Worm (Caenorhabditis elegans) whole organism, L4 larva: ENCODE results near the gene T13G4.7.

Source experiments
- F10B5.3 ChIP-seq: sonication (generic microtip); optimal IDR thresholded peaks from 2 replicates; lab custom pipeline; 2016; ENCODE audit warnings: mild to moderate bottlenecking, missing genetic modification characterization, missing compliant biosample characterization
- F49E8.2 ChIP-seq: sonication (generic microtip); optimal IDR thresholded peaks from 2 replicates; lab custom pipeline; 2016; ENCODE audit warnings: missing compliant biosample characterization, mild to moderate bottlenecking, missing genetic modification characterization, borderline replicate concordance
- T26A8.4 ChIP-seq: fragments of 200-800 bp; sonication (Bioruptor generic); IDR thresholded peaks from 2 replicates; pipeline ENCODE4 v1.3.6; 2022; ENCODE audit warnings: missing genetic modification characterization, missing compliant biosample characterization
- Y48G9A.11 ChIP-seq: fragments of 200-800 bp; sonication (Bioruptor generic); IDR thresholded peaks from 2 replicates; pipeline ENCODE4 v1.3.6; 2022; ENCODE audit warnings: missing genetic modification reagents, missing genetic modification characterization, missing compliant biosample characterization
- Y75B8A.6 ChIP-seq: fragments of 200-800 bp; sonication (Bioruptor generic); IDR thresholded peaks from 2 replicates; pipeline ENCODE4 v1.3.6; 2022; ENCODE audit warnings: missing genetic modification reagents, missing genetic modification characterization, missing compliant biosample characterization
- attf-4 ChIP-seq: sonication (generic microtip); optimal IDR thresholded peaks from 3 replicates; lab custom pipeline; 2017; ENCODE audit warnings: missing biosample characterization, missing genetic modification characterization
- ceh-28 ChIP-seq: fragments of 150-350 bp; optimal IDR thresholded peaks from 2 replicates; lab custom pipeline; 2014; ENCODE audit warnings: missing biosample characterization, missing genetic modification reagents, missing genetic modification characterization
- ceh-32 ChIP-seq: sonication (generic microtip); optimal IDR thresholded peaks from 2 replicates; lab custom pipeline; 2016; ENCODE audit warnings: mild to moderate bottlenecking, missing genetic modification characterization, missing compliant biosample characterization; ENCODE audit not compliant: poor library complexity
- ceh-44 ChIP-seq: fragments of 200-800 bp; sonication (Bioruptor generic); IDR thresholded peaks from 2 replicates; pipeline ENCODE4 v1.3.6; 2022; ENCODE audit warnings: missing genetic modification reagents, missing genetic modification characterization, missing compliant biosample characterization
- ctbp-1 ChIP-seq: fragments of 200-800 bp; sonication (Bioruptor generic); IDR thresholded peaks from 2 replicates; pipeline ENCODE4 v1.3.6; 2022; ENCODE audit warnings: missing genetic modification reagents, missing genetic modification characterization, missing compliant biosample characterization
- daf-16 ChIP-seq, 3 experiments: sonication (generic microtip); optimal IDR thresholded peaks; 2 replicates each; lab custom pipeline; 2016 to 2017; ENCODE audit warnings: missing genetic modification characterization in 3 of 3, missing genetic modification reagents in 3 of 3, mild to moderate bottlenecking in 2 of 3, missing compliant biosample characterization in 2 of 3, missing biosample characterization in 1 of 3, moderate library complexity in 1 of 3
- dmd-6 ChIP-seq: fragments of 200-800 bp; sonication (Bioruptor generic); IDR thresholded peaks from 2 replicates; pipeline ENCODE4 v1.3.6; 2022; ENCODE audit warnings: missing genetic modification reagents, missing genetic modification characterization, missing compliant biosample characterization
- egl-43 ChIP-seq: fragments of 200-800 bp; sonication (Bioruptor generic); IDR thresholded peaks from 2 replicates; pipeline ENCODE4 v1.3.6; 2022; ENCODE audit warnings: missing genetic modification reagents, missing genetic modification characterization, missing compliant biosample characterization
- gei-8 ChIP-seq: fragments of 200-800 bp; sonication (Bioruptor generic); optimal IDR thresholded peaks from 2 replicates; lab custom pipeline; 2018; ENCODE audit warnings: mild to moderate bottlenecking, missing genetic modification characterization, missing compliant biosample characterization
- lin-1 ChIP-seq: fragments of 200-800 bp; sonication (Bioruptor generic); IDR thresholded peaks from 2 replicates; pipeline ENCODE4 v1.3.6; 2022; ENCODE audit warnings: missing genetic modification reagents, missing genetic modification characterization, missing compliant biosample characterization
- lin-29 ChIP-seq: fragments of 200-800 bp; sonication (Bioruptor generic); IDR thresholded peaks from 2 replicates; pipeline ENCODE4 v1.3.6; 2022; ENCODE audit warnings: missing genetic modification reagents, missing genetic modification characterization, missing compliant biosample characterization
- lir-3 ChIP-seq: sonication (generic microtip); optimal IDR thresholded peaks from 2 replicates; lab custom pipeline; 2016; ENCODE audit warnings: mild to moderate bottlenecking, missing genetic modification characterization, missing compliant biosample characterization
- lsy-2 ChIP-seq, 2 experiments: fragments of 150-350 bp in 1 of 2; sonication (generic microtip) in 1 of 2; optimal IDR thresholded peaks; 2 replicates each; lab custom pipeline; 2014 to 2017; ENCODE audit warnings: missing biosample characterization in 2 of 2, missing genetic modification characterization in 2 of 2
- nhr-111 ChIP-seq: fragments of 200-800 bp; sonication (Bioruptor generic); optimal IDR thresholded peaks from 2 replicates; lab custom pipeline; 2018; ENCODE audit warnings: mild to moderate bottlenecking, missing genetic modification characterization, missing compliant biosample characterization
- nhr-25 ChIP-seq: sonication (generic microtip); optimal IDR thresholded peaks from 2 replicates; lab custom pipeline; 2017; ENCODE audit warnings: missing genetic modification characterization, mild to moderate bottlenecking, missing compliant biosample characterization, antibody characterized with exemption, moderate library complexity, borderline replicate concordance; ENCODE audit not compliant: insufficient read depth
- nhr-28 ChIP-seq: fragments of 150-350 bp; optimal IDR thresholded peaks from 2 replicates; lab custom pipeline; 2014; ENCODE audit warnings: missing biosample characterization, missing genetic modification characterization
- nhr-41 ChIP-seq: fragments of 200-800 bp; sonication (Bioruptor generic); IDR thresholded peaks from 2 replicates; pipeline ENCODE4 v1.3.6; 2022; ENCODE audit warnings: missing genetic modification reagents, missing genetic modification characterization, missing compliant biosample characterization
- nhr-42 ChIP-seq: fragments of 200-800 bp; sonication (Bioruptor generic); IDR thresholded peaks from 2 replicates; pipeline ENCODE4 v1.3.6; 2022; ENCODE audit warnings: missing genetic modification characterization, missing compliant biosample characterization
- php-3 ChIP-seq: fragments of 200-800 bp; sonication (Bioruptor generic); IDR thresholded peaks from 2 replicates; pipeline ENCODE4 v1.3.6; 2022; ENCODE audit warnings: missing genetic modification reagents, missing genetic modification characterization, missing compliant biosample characterization
- set-16 ChIP-seq: fragments of 200-800 bp; sonication (Bioruptor generic); IDR thresholded peaks from 2 replicates; pipeline ENCODE4 v1.3.6; 2022; ENCODE audit warnings: missing genetic modification reagents, missing genetic modification characterization, missing compliant biosample characterization
- snpc-1.2 ChIP-seq: fragments of 200-800 bp; sonication (Bioruptor generic); IDR thresholded peaks from 2 replicates; pipeline ENCODE4 v1.3.6; 2022; ENCODE audit warnings: missing genetic modification reagents, missing genetic modification characterization, missing compliant biosample characterization
- tag-97 ChIP-seq: fragments of 200-800 bp; sonication (Bioruptor generic); IDR thresholded peaks from 2 replicates; pipeline ENCODE4 v1.3.6; 2022; ENCODE audit warnings: missing genetic modification characterization, missing compliant biosample characterization
- tra-1 ChIP-seq: fragments of 200-800 bp; sonication (Bioruptor generic); IDR thresholded peaks from 2 replicates; pipeline ENCODE4 v1.3.6; 2022; ENCODE audit warnings: missing genetic modification reagents, missing genetic modification characterization, missing compliant biosample characterization
- vab-7 ChIP-seq: fragments of 200-800 bp; sonication (Bioruptor generic); IDR thresholded peaks from 2 replicates; pipeline ENCODE4 v1.3.6; 2022; ENCODE audit warnings: missing genetic modification reagents, missing genetic modification characterization, missing compliant biosample characterization
- ztf-11 ChIP-seq: fragments of 150-350 bp; optimal IDR thresholded peaks from 2 replicates; lab custom pipeline; 2014; ENCODE audit warnings: missing biosample characterization, missing genetic modification characterization

Gene T13G4.7

ce11 chrX:1244235-1244634 lies 38.3 kb upstream of the T13G4.7 start (continued):
- TF ChIP-seq Y75B8A.6 (no peak), ceh-28 (tag; lab: Kevin White, UChicago) (no peak)

DNA sequence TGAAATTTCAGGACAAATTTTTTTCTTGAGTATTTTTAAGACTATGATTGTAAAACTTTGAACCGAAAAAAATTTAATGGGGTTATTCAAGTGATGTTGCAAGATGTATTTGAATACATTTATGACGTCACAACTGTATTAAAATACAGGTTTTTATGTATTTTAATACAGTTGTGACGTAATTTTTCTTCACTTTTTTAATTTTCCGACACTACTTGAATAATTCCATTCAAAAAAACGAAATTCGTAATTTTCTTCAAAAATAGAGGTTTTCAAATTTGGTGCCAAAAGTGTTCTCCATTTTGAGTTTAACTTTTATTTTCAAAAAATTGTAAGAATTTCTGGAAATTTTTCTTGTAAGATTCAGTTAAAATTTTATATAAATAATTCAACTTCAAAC lies 36.8 kb upstream of the T13G4.7 start:
- TF ChIP-seq lin-1 (no peak), gei-8 (GFP tag; lab: Kevin White, UChicago) (no peak), set-16 (GFP tag; lab: Robert Waterston, UW) (no peak), lin-29 (GFP tag; lab: Robert Waterston, UW) (no peak), F10B5.3 (tag; lab: Kevin White, UChicago) (no peak), php-3 (GFP tag; lab: Robert Waterston, UW) (no peak), dmd-6 (no peak), nhr-42 (no peak)

DNA sequence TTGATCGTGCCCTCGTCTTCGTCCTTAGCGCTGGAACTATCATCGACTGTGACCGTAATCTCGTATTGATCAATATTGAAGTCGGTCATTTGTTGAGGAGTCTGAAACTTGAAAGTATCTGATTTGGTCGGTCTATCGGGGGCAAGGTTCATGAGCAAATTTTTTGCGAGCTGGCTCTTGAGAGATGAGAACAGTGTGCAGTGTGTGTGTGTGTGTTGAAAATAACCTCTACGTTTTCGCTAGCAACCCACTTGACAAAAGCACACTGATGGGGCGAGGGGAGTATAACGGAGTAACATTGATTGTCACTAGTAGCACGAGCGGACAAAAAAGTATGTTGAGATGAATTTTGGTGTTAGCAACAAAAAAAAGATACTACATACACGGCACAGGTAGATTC lies 32.9 kb upstream of the T13G4.7 start, which contains the start of gene C25G6.3:
Gene C25G6.3 (minus strand): TSS at position 101 of the 400 bp plus-strand sequence.
- TF ChIP-seq tag-97 (GFP tag; lab: Robert Waterston, UW), result no peak
- no peak for TF ChIP-seq attf-4 (tag; lab: Kevin White, UChicago)
- TF ChIP-seq nhr-25 (tag; lab: Kevin White, UChicago), result no peak
- no peak for TF ChIP-seq nhr-111
- no peak for TF ChIP-seq lir-3 (tag; lab: Kevin White, UChicago)
- TF ChIP-seq lsy-2 (tag; optimal IDR thresholded peaks at IDR 0.05; lab: Kevin White, UChicago), result no peak
- TF ChIP-seq ceh-32, result no peak
- no peak for TF ChIP-seq gei-8 (GFP tag; lab: Kevin White, UChicago)
- TF ChIP-seq ctbp-1 (GFP tag; lab: Robert Waterston, UW), result no peak

ce11 chrX:1233889-1234288 lies 28.0 kb upstream of the T13G4.7 start:
- TF ChIP-seq ceh-44 (GFP tag; lab: Robert Waterston, UW), result 0 out of 2 replicates have a peak, but pooled peaks have one; percentile 18
- peak; percentile 68 for TF ChIP-seq snpc-1.2 (GFP tag; lab: Robert Waterston, UW)
- 0 out of 2 replicates have a peak, but pooled peaks have one; percentile 13 for TF ChIP-seq Y48G9A.11 (GFP tag; lab: Robert Waterston, UW)
- TF ChIP-seq egl-43 (GFP tag; lab: Robert Waterston, UW), result peak; percentile 68
- TF ChIP-seq vab-7 (GFP tag; lab: Robert Waterston, UW), result 0 out of 2 replicates have a peak, but pooled peaks have one; percentile 21

- no peak for TF ChIP-seq ztf-11
- TF ChIP-seq tra-1 (GFP tag; lab: Robert Waterston, UW), result no peak
- peak; percentile 17 for TF ChIP-seq nhr-28 (tag; lab: Kevin White, UChicago)
- no peak for TF ChIP-seq nhr-41 (GFP tag; lab: Robert Waterston, UW)
- TF ChIP-seq T26A8.4 (GFP tag; lab: Robert Waterston, UW), result no peak
- TF ChIP-seq daf-16 (GFP tag; optimal IDR thresholded peaks at IDR 0.05; lab: Kevin White, UChicago), result no peak
- TF ChIP-seq daf-16 (tag; optimal IDR thresholded peaks at IDR 0.05; lab: Kevin White, UChicago), result no peak
- TF ChIP-seq nhr-42, result no peak
These were observed 26.1 kb upstream of the T13G4.7 start for ce11 chrX:1232074-1232473.

DNA sequence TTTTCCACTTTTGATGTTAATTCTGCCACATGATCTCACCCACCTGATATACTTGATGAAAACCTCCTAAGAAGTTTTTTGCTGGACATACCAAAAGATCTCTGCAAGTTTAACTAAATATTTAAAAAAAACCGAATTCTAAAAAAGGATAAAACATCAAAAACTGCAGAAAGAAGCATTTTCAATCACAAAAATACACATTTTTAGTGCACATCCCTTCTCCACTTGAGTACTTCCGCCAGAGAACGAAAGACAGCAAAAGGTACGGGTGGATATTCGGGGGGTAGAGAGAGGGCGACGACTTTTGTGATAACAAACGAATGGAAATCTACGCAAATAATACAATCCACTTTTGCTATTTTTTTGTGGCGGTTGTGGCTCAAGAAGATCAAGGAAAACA lies 24.7 kb upstream of the T13G4.7 start, which contains the start of gene C46H3.2:
Gene C46H3.2 (minus strand): TSS at position 101 of the 400 bp plus-strand sequence.
- no peak for TF ChIP-seq F49E8.2 (tag; lab: Kevin White, UChicago)
